Fruit fly (Drosophila melanogaster): ENCODE data around the gene CG43092.

The CG43092 gene

DNA sequence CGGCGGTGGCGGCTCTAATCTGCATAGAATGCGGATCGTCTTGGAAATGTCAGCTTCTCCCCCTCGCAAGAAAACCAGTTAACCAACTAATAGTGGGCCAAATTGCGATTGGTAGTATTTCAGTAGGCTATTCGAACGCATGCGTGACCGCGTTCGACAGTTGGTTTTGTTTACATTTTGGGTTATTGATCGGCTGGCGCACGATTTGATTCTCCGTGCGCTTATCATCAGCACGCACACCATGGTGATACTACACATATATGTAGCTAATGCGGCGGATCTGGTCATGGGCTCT is 15.9 kb downstream of the CG43092 start (continued):
- no peak for TF ChIP-seq CG14860 (GFP tag; IDR thresholded peaks at IDR 0.05; ENCODE audit: partially characterized antibody)
- TF ChIP-seq C15 (GFP tag; IDR thresholded peaks at IDR 0.05): no peak
- no peak for TF ChIP-seq gcm2 (GFP tag; optimal IDR thresholded peaks at IDR 0.05)
- no peak for TF ChIP-seq fd102C (GFP tag; optimal IDR thresholded peaks at IDR 0.05)
- TF ChIP-seq CG14441 (GFP tag; IDR thresholded peaks at IDR 0.05): no peak
- peak; percentile 44 for TF ChIP-seq abd-A (tag; optimal IDR thresholded peaks at IDR 0.05)
- TF ChIP-seq CG42726 (GFP tag; IDR thresholded peaks at IDR 0.05; ENCODE audit: partially characterized antibody): 0 out of 2 replicates have a peak, but pooled peaks have one; percentile 32
- no peak for TF ChIP-seq CG15073 (GFP tag; optimal IDR thresholded peaks at IDR 0.05)
- TF ChIP-seq CG2199 (GFP tag; IDR thresholded peaks at IDR 0.05): 0 out of 3 replicates have a peak, but pooled peaks have one; percentile 65
- no peak for TF ChIP-seq CG14667 (GFP tag; IDR thresholded peaks at IDR 0.05)
- peak; percentile 71 for TF ChIP-seq sug (tag; optimal IDR thresholded peaks at IDR 0.05)
- peak; percentile 4 for TF ChIP-seq grn (GFP tag; optimal IDR thresholded peaks at IDR 0.05)
- no peak for TF ChIP-seq CG10543 (GFP tag; optimal IDR thresholded peaks at IDR 0.05)
- peak; percentile 53 for TF ChIP-seq cwo (GFP tag; optimal IDR thresholded peaks at IDR 0.05)
- TF ChIP-seq CG8765 (GFP tag; IDR thresholded peaks at IDR 0.05): no peak
- no peak for TF ChIP-seq Rx (GFP tag; IDR thresholded peaks at IDR 0.05)
- TF ChIP-seq CG12769 (tag; optimal IDR thresholded peaks at IDR 0.05): peak; percentile 27
- TF ChIP-seq vfl (GFP tag; optimal IDR thresholded peaks at IDR 0.05): no peak
- TF ChIP-seq pros (GFP tag; optimal IDR thresholded peaks at IDR 0.05): peak; percentile 1
- TF ChIP-seq Dbx (GFP tag; IDR thresholded peaks at IDR 0.05): 0 out of 3 replicates have a peak, but pooled peaks have one; percentile 7
- TF ChIP-seq B-H1 (GFP tag; IDR thresholded peaks at IDR 0.05): no peak
- TF ChIP-seq tio (GFP tag; optimal IDR thresholded peaks at IDR 0.05): no peak
- TF ChIP-seq hbn (GFP tag; IDR thresholded peaks at IDR 0.05; ENCODE audit: partially characterized antibody): no peak
- TF ChIP-seq grau (tag; optimal IDR thresholded peaks at IDR 0.05): no peak
- no peak for TF ChIP-seq Atf3 (GFP tag; optimal IDR thresholded peaks at IDR 0.05)
- no peak for TF ChIP-seq CG12104 (GFP tag; optimal IDR thresholded peaks at IDR 0.05)
- TF ChIP-seq so (GFP tag; IDR thresholded peaks at IDR 0.05): peak; percentile 65; the same call in 1 of the 3 replicates
- peak; percentile 85 for TF ChIP-seq sd (tag; optimal IDR thresholded peaks at IDR 0.05)
- TF ChIP-seq CG9797 (GFP tag; optimal IDR thresholded peaks at IDR 0.05): no peak
- TF ChIP-seq Mrtf (GFP tag; IDR thresholded peaks at IDR 0.05): no peak
- no peak for TF ChIP-seq en (GFP tag; optimal IDR thresholded peaks at IDR 0.05)
- peak; percentile 27 for TF ChIP-seq CG12071 (GFP tag; optimal IDR thresholded peaks at IDR 0.05)
- TF ChIP-seq zf30C (GFP tag; optimal IDR thresholded peaks at IDR 0.05): no peak
- TF ChIP-seq CG10321 (GFP tag; IDR thresholded peaks at IDR 0.05): no peak
- peak; percentile 50 for TF ChIP-seq HLHmδ (GFP tag; optimal IDR thresholded peaks at IDR 0.05)
- no peak for TF ChIP-seq chn (GFP tag; optimal IDR thresholded peaks at IDR 0.05)
- TF ChIP-seq NfI (GFP tag; optimal IDR thresholded peaks at IDR 0.05): no peak
- TF ChIP-seq CG34376 (GFP tag; optimal IDR thresholded peaks at IDR 0.05): peak; percentile 62
- TF ChIP-seq mirr (GFP tag; optimal IDR thresholded peaks at IDR 0.05): peak; percentile 70
- peak; percentile 1 for TF ChIP-seq ftz-f1 (GFP tag; optimal IDR thresholded peaks at IDR 0.05)
- peak; percentile 98 for TF ChIP-seq chinmo (GFP tag; IDR thresholded peaks at IDR 0.05; ENCODE audit: partially characterized antibody)
- 0 out of 2 replicates have a peak, but pooled peaks have one; percentile 14 for TF ChIP-seq CG5953 (GFP tag; IDR thresholded peaks at IDR 0.05)
- no peak for TF ChIP-seq Oaz (GFP tag; IDR thresholded peaks at IDR 0.05)
- no peak for TF ChIP-seq pfk (GFP tag; optimal IDR thresholded peaks at IDR 0.05)

All from whole organism, embryonic.